Fruit fly (Drosophila melanogaster): ENCODE results near the gene Odj.

- TF ChIP-seq psq (optimal IDR thresholded peaks at IDR 0.05) = no peak
- TF ChIP-seq pan (optimal IDR thresholded peaks at IDR 0.05) = no peak
These were observed 32.0 kb downstream of the Odj start for dm6 chr3R:17776952-17777407.

All from whole organism.